Worm (Caenorhabditis elegans): ENCODE measurements around the gene ctsa-1.2.

The ctsa-1.2 gene

DNA sequence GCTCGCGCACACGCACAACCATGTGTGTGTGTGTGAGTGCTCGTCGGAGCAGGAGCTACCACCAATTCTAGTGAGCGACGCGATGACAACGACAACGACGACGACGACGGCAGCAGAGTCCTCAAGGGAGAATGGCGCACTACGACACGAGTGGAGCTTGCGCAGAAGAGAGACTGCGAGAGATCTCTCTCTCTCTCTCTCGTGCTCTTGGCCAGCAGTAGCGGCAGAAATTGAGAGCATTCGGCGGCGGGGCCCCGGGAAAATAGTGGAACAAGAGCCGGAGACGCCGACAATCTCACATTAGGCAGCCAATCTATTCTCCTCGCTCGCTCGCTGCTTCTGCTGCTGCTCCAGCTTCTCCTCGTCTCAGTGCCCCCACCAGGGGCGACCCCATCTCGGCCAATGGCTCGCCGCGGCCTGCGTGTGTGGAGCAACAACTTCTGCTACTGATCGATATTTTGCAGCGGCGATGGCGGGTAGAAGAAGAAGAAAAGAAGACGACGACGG is 7.7 kb downstream of the ctsa-1.2 start (continued):
- TF ChIP-seq nhr-28 (tag; optimal IDR thresholded peaks at IDR 0.05), result no peak
- no peak for TF ChIP-seq sup-37 (GFP tag; optimal IDR thresholded peaks at IDR 0.05)
- TF ChIP-seq ceh-82 (tag; optimal IDR thresholded peaks at IDR 0.05), result peak; percentile 42 to 78 (median 70)
- TF ChIP-seq aly-2 (tag; optimal IDR thresholded peaks at IDR 0.05), result no peak
- TF ChIP-seq efl-1 (optimal IDR thresholded peaks at IDR 0.05), result peak; percentile 30 to 52
- peak in 1 of 2 experiments; percentile 64 for TF ChIP-seq efl-1 (GFP tag; optimal IDR thresholded peaks at IDR 0.05 in 1 of 2)
- peak in 1 of 2 experiments; percentile 41 for TF ChIP-seq lin-35 (GFP tag; optimal IDR thresholded peaks at IDR 0.05)
- no peak for TF ChIP-seq ceh-63 (GFP tag; optimal IDR thresholded peaks at IDR 0.05)
- no peak for TF ChIP-seq mdl-1 (tag; optimal IDR thresholded peaks at IDR 0.05)
- TF ChIP-seq xbp-1 (tag; optimal IDR thresholded peaks at IDR 0.05), result peak; percentile 42
- TF ChIP-seq lin-39 (tag; optimal IDR thresholded peaks at IDR 0.05), result no peak
- no peak for TF ChIP-seq nhr-237 (tag; optimal IDR thresholded peaks at IDR 0.05)
- TF ChIP-seq unc-86 (tag; optimal IDR thresholded peaks at IDR 0.05), result peak; percentile 81
- TF ChIP-seq unc-62 (GFP tag; optimal IDR thresholded peaks at IDR 0.05), result no peak
- TF ChIP-seq pag-3 (tag; optimal IDR thresholded peaks at IDR 0.05; ENCODE audit: borderline replicate concordance, insufficient read depth), result no peak
- TF ChIP-seq irx-1 (tag; optimal IDR thresholded peaks at IDR 0.05), result peak; percentile 46
- TF ChIP-seq C16A3.4 (tag; optimal IDR thresholded peaks at IDR 0.05), result peak; percentile 30
- TF ChIP-seq mef-2 (tag; optimal IDR thresholded peaks at IDR 0.05), result peak; percentile 56
- TF ChIP-seq elt-3 (tag; optimal IDR thresholded peaks at IDR 0.05), result no peak
- no peak for TF ChIP-seq hlh-4 (tag; optimal IDR thresholded peaks at IDR 0.05)
- TF ChIP-seq nhr-19 (GFP tag; conservative IDR thresholded peaks at IDR 0.05), result peak; percentile 43
- no peak for TF ChIP-seq mep-1 (tag; optimal IDR thresholded peaks at IDR 0.05)
- no peak for TF ChIP-seq rnt-1 (tag; optimal IDR thresholded peaks at IDR 0.05)
- peak; percentile 70 for TF ChIP-seq nhr-77 (tag; optimal IDR thresholded peaks at IDR 0.05)
- TF ChIP-seq Y116A8C.19 (tag; optimal IDR thresholded peaks at IDR 0.05; ENCODE audit: borderline replicate concordance), result no peak
- peak; percentile 74 for TF ChIP-seq pax-3 (tag; optimal IDR thresholded peaks at IDR 0.05)
- peak in 1 of 2 experiments; percentile 70 for TF ChIP-seq ztf-11 (tag; optimal IDR thresholded peaks at IDR 0.05)
- TF ChIP-seq nhr-76 (tag; optimal IDR thresholded peaks at IDR 0.05), result no peak
- peak; percentile 64 for TF ChIP-seq lin-13 (GFP tag; optimal IDR thresholded peaks at IDR 0.05)
- TF ChIP-seq snu-23 (GFP tag; optimal IDR thresholded peaks at IDR 0.05), result peak; percentile 69
- TF ChIP-seq lin-15B (tag; optimal IDR thresholded peaks at IDR 0.05), result no peak
- peak; percentile 41 for TF ChIP-seq nhr-20 (tag; optimal IDR thresholded peaks at IDR 0.05)
- no peak for TF ChIP-seq nhr-84 (tag; optimal IDR thresholded peaks at IDR 0.05)
- TF ChIP-seq isw-1 (GFP tag; IDR thresholded peaks at IDR 0.05), result peak; percentile 39
- TF ChIP-seq hpl-2 (GFP tag; optimal IDR thresholded peaks at IDR 0.05), result no peak
- no peak for TF ChIP-seq aha-1 (tag; optimal IDR thresholded peaks at IDR 0.05)
- TF ChIP-seq unc-98 (GFP tag; IDR thresholded peaks at IDR 0.05), result no peak
- TF ChIP-seq C04F5.9 (tag; optimal IDR thresholded peaks at IDR 0.05), result no peak
- no peak for TF ChIP-seq blmp-1 (tag; optimal IDR thresholded peaks at IDR 0.05)
- TF ChIP-seq unc-130 (tag; optimal IDR thresholded peaks at IDR 0.05), result no peak
- peak; percentile 89 for TF ChIP-seq ceh-8 (GFP tag; optimal IDR thresholded peaks at IDR 0.05)
- TF ChIP-seq ceh-88 (GFP tag; IDR thresholded peaks at IDR 0.05), result no peak
- TF ChIP-seq ets-5 (GFP tag; IDR thresholded peaks at IDR 0.05), result no peak
- no peak for TF ChIP-seq nhr-85 (tag)
- peak; percentile 34 for TF ChIP-seq zip-4 (GFP tag; optimal IDR thresholded peaks at IDR 0.05)
- peak; percentile 39 for TF ChIP-seq fos-1 (tag; optimal IDR thresholded peaks at IDR 0.05)
- TF ChIP-seq egl-27 (tag; optimal IDR thresholded peaks at IDR 0.05), result no peak
- peak in 1 of 3 experiments; percentile 7 for TF ChIP-seq dpl-1 (GFP tag; optimal IDR thresholded peaks at IDR 0.05)
- no peak for TF ChIP-seq ces-1 (GFP tag; optimal IDR thresholded peaks at IDR 0.05)
- no peak for TF ChIP-seq zag-1 (tag; optimal IDR thresholded peaks at IDR 0.05)
- peak; percentile 33 for TF ChIP-seq skn-1 (tag; optimal IDR thresholded peaks at IDR 0.05)
- TF ChIP-seq fkh-10 (GFP tag; optimal IDR thresholded peaks at IDR 0.05), result peak; percentile 71
- TF ChIP-seq dsc-1 (tag; optimal IDR thresholded peaks at IDR 0.05), result peak; percentile 71
- TF ChIP-seq fkh-8 (tag; optimal IDR thresholded peaks at IDR 0.05), result peak; percentile 92

Data from whole organism, L1 larva.